Fruit fly (Drosophila melanogaster) whole organism, embryonic: Measurements from ENCODE around the gene bumpel.

ENCODE experiments used
- BtbVII ChIP-seq: fragments of 200-800 bp; sonication (Bioruptor generic); optimal IDR thresholded peaks from 3 replicates; lab custom pipeline; 2017; ENCODE audit warnings: missing biosample characterization, mild to moderate bottlenecking, missing genetic modification characterization
- CG10209 ChIP-seq: fragments of 200-800 bp; sonication (Bioruptor generic); optimal IDR thresholded peaks from 3 replicates; lab custom pipeline; 2017; ENCODE audit warnings: missing biosample characterization, mild to moderate bottlenecking, missing genetic modification characterization, missing genetic modification reagents
- CG10959 ChIP-seq: fragments of 200-800 bp; sonication (Bioruptor generic); IDR thresholded peaks from 2 replicates; pipeline ENCODE4 v1.3.6; 2022; ENCODE audit warnings: missing biosample characterization, missing genetic modification characterization
- CG12071 ChIP-seq: fragments of 200-800 bp; sonication (Bioruptor generic); optimal IDR thresholded peaks from 3 replicates; lab custom pipeline; 2018; ENCODE audit warnings: missing biosample characterization, mild to moderate bottlenecking, missing genetic modification characterization
- CG14860 ChIP-seq: fragments of 200-800 bp; sonication (Bioruptor generic); IDR thresholded peaks from 3 replicates; pipeline ENCODE4 v1.3.6; 2022; ENCODE audit warnings: missing biosample characterization, missing genetic modification characterization; ENCODE audit not compliant: partially characterized antibody
- CG18619 ChIP-seq: fragments of 200-800 bp; sonication (Bioruptor generic); optimal IDR thresholded peaks from 3 replicates; lab custom pipeline; 2017; ENCODE audit warnings: missing biosample characterization, mild to moderate bottlenecking, missing genetic modification characterization
- CG30431 ChIP-seq: fragments of 200-800 bp; sonication (Bioruptor generic); optimal IDR thresholded peaks from 2 replicates; lab custom pipeline; 2017; ENCODE audit warnings: missing biosample characterization, missing genetic modification characterization
- CG4360 ChIP-seq: fragments of 200-800 bp; sonication (Bioruptor generic); IDR thresholded peaks from 2 replicates; pipeline ENCODE4 v1.3.6; 2022; ENCODE audit warnings: missing biosample characterization, missing genetic modification characterization
- CG4730 ChIP-seq: fragments of 200-800 bp; sonication (Bioruptor generic); IDR thresholded peaks from 2 replicates; pipeline ENCODE4 v1.3.6; 2022; ENCODE audit warnings: missing biosample characterization, missing genetic modification characterization
- CG5180 ChIP-seq: fragments of 200-800 bp; sonication (Bioruptor generic); optimal IDR thresholded peaks from 3 replicates; lab custom pipeline; 2017; ENCODE audit warnings: missing biosample characterization, missing genetic modification characterization, mild to moderate bottlenecking, moderate library complexity, missing genetic modification reagents
- CG7357 ChIP-seq: fragments of 200-800 bp; sonication (Bioruptor generic); IDR thresholded peaks from 3 replicates; pipeline ENCODE4 v1.3.6; 2022; ENCODE audit warnings: missing biosample characterization, missing genetic modification characterization
- CG7786 ChIP-seq: fragments of 200-800 bp; sonication (Bioruptor generic); optimal IDR thresholded peaks from 2 replicates; lab custom pipeline; 2016; ENCODE audit warnings: missing biosample characterization, missing genetic modification characterization
- CG7928 ChIP-seq: fragments of 200-800 bp; sonication (Bioruptor generic); optimal IDR thresholded peaks from 2 replicates; lab custom pipeline; 2017; ENCODE audit warnings: missing biosample characterization, mild to moderate bottlenecking, missing genetic modification characterization
- CG8089 ChIP-seq: fragments of 200-800 bp; sonication (Bioruptor generic); optimal IDR thresholded peaks from 3 replicates; lab custom pipeline; 2016; ENCODE audit warnings: missing biosample characterization, missing genetic modification characterization
- CG8359 ChIP-seq: fragments of 200-800 bp; sonication (Bioruptor generic); optimal IDR thresholded peaks from 2 replicates; lab custom pipeline; 2017; ENCODE audit warnings: missing biosample characterization, mild to moderate bottlenecking, missing genetic modification characterization, borderline replicate concordance
- CG8944 ChIP-seq: fragments of 200-800 bp; sonication (Bioruptor generic); optimal IDR thresholded peaks from 3 replicates; lab custom pipeline; 2016; ENCODE audit warnings: missing biosample characterization, missing genetic modification characterization
- CG9817 ChIP-seq: fragments of 200-800 bp; sonication (Bioruptor generic); optimal IDR thresholded peaks from 2 replicates; lab custom pipeline; 2018; ENCODE audit warnings: missing biosample characterization, mild to moderate bottlenecking, missing genetic modification characterization, moderate library complexity
- CG9876 ChIP-seq: fragments of 200-800 bp; sonication (Bioruptor generic); optimal IDR thresholded peaks from 2 replicates; lab custom pipeline; 2016; ENCODE audit warnings: missing biosample characterization, missing genetic modification characterization
- CG9932 ChIP-seq: fragments of 200-800 bp; sonication (Bioruptor generic); IDR thresholded peaks from 2 replicates; pipeline ENCODE4 v1.3.6; 2022; ENCODE audit warnings: missing biosample characterization, missing genetic modification characterization
- D19B ChIP-seq: fragments of 200-800 bp; sonication (Bioruptor generic); optimal IDR thresholded peaks from 2 replicates; lab custom pipeline; 2017; ENCODE audit warnings: missing biosample characterization, mild to moderate bottlenecking, missing genetic modification characterization
- Dp ChIP-seq: fragments of 200-800 bp; sonication (Bioruptor generic); optimal IDR thresholded peaks from 2 replicates; lab custom pipeline; 2018; ENCODE audit warnings: missing biosample characterization, mild to moderate bottlenecking, missing genetic modification characterization, moderate library complexity
- E2f1 ChIP-seq: fragments of 200-800 bp; sonication (Bioruptor generic); IDR thresholded peaks from 2 replicates; pipeline ENCODE4 v1.3.6; 2022; ENCODE audit warnings: missing biosample characterization, missing genetic modification characterization
- E2f2 ChIP-seq: fragments of 200-800 bp; sonication (Bioruptor generic); IDR thresholded peaks from 2 replicates; pipeline ENCODE4 v1.3.6; 2022; ENCODE audit warnings: missing biosample characterization, missing genetic modification characterization
- HLH3B ChIP-seq: fragments of 200-800 bp; sonication (Bioruptor generic); IDR thresholded peaks from 2 replicates; pipeline ENCODE4 v1.3.6; 2022; ENCODE audit warnings: missing biosample characterization, missing genetic modification characterization
- Hr39 ChIP-seq: fragments of >200 bp; optimal IDR thresholded peaks from 2 replicates; lab custom pipeline; 2017
- Hr78 ChIP-seq, 2 experiments: fragments of 200-800 bp in 1 of 2; fragments of >200 bp in 1 of 2; sonication (Bioruptor generic) in 1 of 2; optimal IDR thresholded peaks; 2 replicates each; lab custom pipeline; 2017 to 2019; ENCODE audit warnings: missing biosample characterization in 2 of 2, missing genetic modification characterization in 2 of 2, mild to moderate bottlenecking in 1 of 2, moderate library complexity in 1 of 2
- Lhr ChIP-seq: fragments of 200-800 bp; sonication (Bioruptor generic); optimal IDR thresholded peaks from 3 replicates; lab custom pipeline; 2017; ENCODE audit warnings: mild to moderate bottlenecking, missing biosample characterization, missing genetic modification reagents, missing genetic modification characterization
- MTF-1 ChIP-seq: fragments of 200-800 bp; sonication (Bioruptor generic); optimal IDR thresholded peaks from 2 replicates; lab custom pipeline; 2018; ENCODE audit warnings: missing biosample characterization, mild to moderate bottlenecking, missing genetic modification characterization, borderline replicate concordance
- Nf-YA ChIP-seq: fragments of 200-800 bp; sonication (Bioruptor generic); IDR thresholded peaks from 2 replicates; pipeline ENCODE4 v1.3.6; 2022; ENCODE audit warnings: missing biosample characterization, missing genetic modification characterization
- Opbp ChIP-seq: fragments of 200-800 bp; sonication (Bioruptor generic); IDR thresholded peaks from 3 replicates; pipeline ENCODE4 v1.3.6; 2022; ENCODE audit warnings: missing biosample characterization, missing genetic modification characterization; ENCODE audit not compliant: partially characterized antibody
- Sry-δ ChIP-seq: fragments of 200-800 bp; sonication (Bioruptor generic); optimal IDR thresholded peaks from 2 replicates; lab custom pipeline; 2016; ENCODE audit warnings: missing biosample characterization, missing genetic modification characterization
- ab ChIP-seq: fragments of 200-800 bp; sonication (Bioruptor generic); optimal IDR thresholded peaks from 2 replicates; lab custom pipeline; 2016; ENCODE audit warnings: missing biosample characterization, missing genetic modification characterization
- abd-A ChIP-seq: fragments of 200-800 bp; sonication (Bioruptor generic); optimal IDR thresholded peaks from 3 replicates; lab custom pipeline; 2019; ENCODE audit warnings: missing biosample characterization, mild to moderate bottlenecking, missing genetic modification characterization, moderate library complexity
- ash1 ChIP-seq: fragments of 200-800 bp; sonication (Bioruptor generic); optimal IDR thresholded peaks from 2 replicates; lab custom pipeline; 2018; ENCODE audit warnings: missing biosample characterization, mild to moderate bottlenecking, missing genetic modification characterization
- cato ChIP-seq: fragments of 200-800 bp; sonication (Bioruptor generic); optimal IDR thresholded peaks from 2 replicates; lab custom pipeline; 2016; ENCODE audit warnings: missing biosample characterization, missing genetic modification characterization, borderline replicate concordance
- crc ChIP-seq: fragments of 200-800 bp; sonication (Bioruptor generic); optimal IDR thresholded peaks from 2 replicates; lab custom pipeline; 2016; ENCODE audit warnings: missing biosample characterization, missing genetic modification characterization
- en ChIP-seq: fragments of 200-800 bp; sonication (Bioruptor generic); optimal IDR thresholded peaks from 2 replicates; lab custom pipeline; 2016; ENCODE audit warnings: missing biosample characterization, missing genetic modification characterization
- fd102C ChIP-seq: fragments of 200-800 bp; sonication (Bioruptor generic); optimal IDR thresholded peaks from 2 replicates; lab custom pipeline; 2018; ENCODE audit warnings: missing biosample characterization, mild to moderate bottlenecking, missing genetic modification characterization, moderate library complexity
- ham ChIP-seq: fragments of 200-800 bp; sonication (Bioruptor generic); IDR thresholded peaks from 2 replicates; pipeline ENCODE4 v1.3.6; 2022; ENCODE audit warnings: missing biosample characterization, missing genetic modification characterization
- jumu ChIP-seq: fragments of 200-800 bp; sonication (Bioruptor generic); optimal IDR thresholded peaks from 3 replicates; lab custom pipeline; 2016; ENCODE audit warnings: missing biosample characterization, missing genetic modification characterization
- kni ChIP-seq: fragments of 200-800 bp; sonication (Bioruptor generic); optimal IDR thresholded peaks from 3 replicates; lab custom pipeline; 2017; ENCODE audit warnings: mild to moderate bottlenecking, missing biosample characterization, missing genetic modification reagents, missing genetic modification characterization
- lilli ChIP-seq: fragments of 200-800 bp; sonication (Bioruptor generic); optimal IDR thresholded peaks from 3 replicates; lab custom pipeline; 2016; ENCODE audit warnings: missing biosample characterization, missing genetic modification characterization
- mirr ChIP-seq: fragments of 200-800 bp; sonication (Bioruptor generic); optimal IDR thresholded peaks from 3 replicates; lab custom pipeline; 2018; ENCODE audit warnings: missing biosample characterization, mild to moderate bottlenecking, missing genetic modification characterization
- odd ChIP-seq: fragments of 200-800 bp; sonication (Bioruptor generic); optimal IDR thresholded peaks from 2 replicates; lab custom pipeline; 2017; ENCODE audit warnings: missing biosample characterization, mild to moderate bottlenecking, missing genetic modification characterization
- peb ChIP-seq: fragments of 200-800 bp; sonication (Bioruptor generic); IDR thresholded peaks from 2 replicates; pipeline ENCODE4 v1.3.6; 2022; ENCODE audit warnings: missing biosample characterization, missing genetic modification characterization
- pho ChIP-seq: fragments of 200-800 bp; sonication (Bioruptor generic); optimal IDR thresholded peaks from 2 replicates; lab custom pipeline; 2016; ENCODE audit warnings: missing biosample characterization, missing genetic modification characterization
- psq ChIP-seq: fragments of 200-800 bp; sonication (Bioruptor generic); optimal IDR thresholded peaks from 2 replicates; lab custom pipeline; 2017; ENCODE audit warnings: missing biosample characterization, missing genetic modification characterization
- slp2 ChIP-seq: fragments of 200-800 bp; sonication (Bioruptor generic); optimal IDR thresholded peaks from 2 replicates; lab custom pipeline; 2016; ENCODE audit warnings: missing biosample characterization, missing genetic modification characterization
- sqz ChIP-seq: fragments of 200-800 bp; sonication (Bioruptor generic); optimal IDR thresholded peaks from 3 replicates; lab custom pipeline; 2018; ENCODE audit warnings: missing biosample characterization, mild to moderate bottlenecking, missing genetic modification characterization
- vnd ChIP-seq: fragments of 200-800 bp; sonication (Bioruptor generic); IDR thresholded peaks from 3 replicates; pipeline ENCODE4 v1.3.6; 2022; ENCODE audit warnings: missing biosample characterization, missing genetic modification characterization; ENCODE audit not compliant: partially characterized antibody

bumpel gene

DNA sequence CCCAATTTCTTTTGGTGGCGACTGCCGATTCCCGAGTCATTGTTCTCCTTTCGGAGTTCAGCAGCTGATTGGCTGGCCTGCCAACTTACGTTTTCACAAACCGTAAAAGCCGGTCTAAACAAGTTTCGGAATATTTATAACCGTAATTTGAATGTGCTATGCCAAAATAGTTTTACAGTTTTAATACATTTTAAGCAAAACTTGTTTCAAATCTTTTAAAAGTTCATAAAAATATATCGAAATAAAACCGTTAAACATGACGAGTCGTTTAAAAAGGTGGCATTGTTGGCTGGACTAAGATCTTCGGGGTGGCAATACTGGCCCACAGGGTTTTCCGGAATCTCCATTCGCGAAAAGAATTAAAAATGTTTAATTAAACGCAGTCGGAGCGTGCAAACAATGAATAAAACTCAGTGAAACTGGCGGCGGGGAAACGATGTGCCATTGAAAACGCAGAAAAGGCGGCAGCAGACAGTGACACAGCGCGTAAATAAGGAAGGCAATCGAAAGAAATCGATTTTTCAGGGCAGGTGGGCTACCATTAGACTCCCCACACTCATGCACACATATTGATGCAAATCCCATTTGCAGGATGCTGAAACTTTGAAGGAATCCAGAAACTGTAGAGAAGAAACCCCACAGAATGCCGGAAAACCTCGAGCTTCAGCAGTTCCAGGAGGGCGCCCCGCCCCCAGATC lies 17.2 kb upstream of the bumpel start, which contains the start of the genes Exd2 and CG5281 (continued):
- peak; percentile 30 for TF ChIP-seq CG18619 (GFP tag; lab: Kevin White, UChicago)
- TF ChIP-seq cato = peak; percentile 22
- no peak for TF ChIP-seq odd
- peak; percentile 54 for TF ChIP-seq kni
- TF ChIP-seq CG7928 (GFP tag; lab: Kevin White, UChicago) = peak; percentile 36
- no peak for TF ChIP-seq CG7357
- no peak for TF ChIP-seq peb (GFP tag; lab: Robert Waterston, UW)
- no peak for TF ChIP-seq Hr78 (GFP tag; optimal IDR thresholded peaks at IDR 0.05; lab: Kevin White, UChicago)
- no peak for TF ChIP-seq ash1 (GFP tag; lab: Kevin White, UChicago)
- no peak for TF ChIP-seq psq (GFP tag; lab: Kevin White, UChicago)
- TF ChIP-seq CG5180 (GFP tag; lab: Kevin White, UChicago) = no peak
- TF ChIP-seq Opbp = no peak
- peak; percentile 14 for TF ChIP-seq CG8944
- TF ChIP-seq CG14860 = no peak
- peak; percentile 65 for TF ChIP-seq Sry-δ (GFP tag; lab: Kevin White, UChicago)
- peak; percentile 21 for TF ChIP-seq CG9876 (GFP tag; lab: Kevin White, UChicago)
- no peak for TF ChIP-seq E2f1
- TF ChIP-seq CG4360 (GFP tag; lab: Robert Waterston, UW) = no peak
- TF ChIP-seq pho (GFP tag; lab: Kevin White, UChicago) = peak; percentile 50
- TF ChIP-seq D19B (GFP tag; lab: Kevin White, UChicago) = no peak
- TF ChIP-seq CG7786 (GFP tag; lab: Kevin White, UChicago) = peak; percentile 0
- peak; percentile 36 for TF ChIP-seq slp2
- TF ChIP-seq CG9932 = peak; percentile 56
- no peak for TF ChIP-seq Hr39 (lab: Kevin White, UChicago)
- no peak for TF ChIP-seq vnd
- TF ChIP-seq CG8359 (GFP tag; lab: Kevin White, UChicago) = no peak
- peak; percentile 4 for TF ChIP-seq en
- TF ChIP-seq ham (GFP tag; lab: Robert Waterston, UW) = no peak
- TF ChIP-seq HLH3B (GFP tag; lab: Robert Waterston, UW) = peak; percentile 24; the same call in 1 of the 2 replicates
- peak; percentile 39 for TF ChIP-seq MTF-1 (GFP tag; lab: Kevin White, UChicago)
- TF ChIP-seq fd102C (GFP tag; lab: Kevin White, UChicago) = no peak
- no peak for TF ChIP-seq CG4730 (GFP tag; lab: Robert Waterston, UW)
- TF ChIP-seq CG10959 (GFP tag; lab: Robert Waterston, UW) = no peak
- peak; percentile 50 for TF ChIP-seq CG9817 (tag; lab: Kevin White, UChicago)
- TF ChIP-seq jumu = peak; percentile 17
- TF ChIP-seq mirr (GFP tag; lab: Kevin White, UChicago) = peak; percentile 7
- TF ChIP-seq ab (GFP tag; lab: Kevin White, UChicago) = no peak
- peak; percentile 54 for TF ChIP-seq E2f2 (GFP tag; lab: Robert Waterston, UW)
- 0 out of 2 replicates have a peak, but pooled peaks have one; percentile 27 for TF ChIP-seq Nf-YA (GFP tag; lab: Robert Waterston, UW)
- TF ChIP-seq CG8089 (GFP tag; lab: Kevin White, UChicago) = peak; percentile 35
- peak; percentile 77 for TF ChIP-seq lilli
- TF ChIP-seq BtbVII (GFP tag; lab: Kevin White, UChicago) = no peak
- TF ChIP-seq crc (GFP tag; lab: Kevin White, UChicago) = no peak
- TF ChIP-seq Dp (GFP tag; lab: Kevin White, UChicago) = peak; percentile 29
- no peak for TF ChIP-seq CG30431 (GFP tag; lab: Kevin White, UChicago)
- TF ChIP-seq abd-A (tag; lab: Kevin White, UChicago) = no peak
- TF ChIP-seq CG12071 = peak; percentile 26
- TF ChIP-seq CG10209 (GFP tag; lab: Kevin White, UChicago) = peak; percentile 42
- peak; percentile 64 for TF ChIP-seq Lhr
- no peak for TF ChIP-seq sqz (GFP tag; lab: Kevin White, UChicago)
